Worm (Caenorhabditis elegans): ENCODE measurements around the gene T08B1.4.

DNA sequence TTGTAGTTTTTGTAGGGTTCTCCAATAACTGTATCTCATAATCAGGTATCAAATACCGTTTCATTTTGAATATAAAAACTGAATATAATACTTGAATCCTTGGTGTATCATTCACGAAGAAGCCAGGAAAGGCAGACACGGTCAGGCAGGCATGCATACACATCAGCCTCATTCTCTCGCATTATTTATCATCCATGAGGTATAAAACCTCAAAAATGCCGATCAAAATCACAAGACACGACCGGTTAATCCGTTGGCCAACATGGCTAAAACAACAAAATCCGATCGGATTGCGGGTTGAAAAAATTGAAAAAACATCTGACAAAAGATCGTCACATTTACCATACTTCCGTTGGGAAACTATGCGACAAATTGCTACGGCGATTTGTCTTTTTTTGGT, 43.3 kb downstream of the T08B1.4 start, which contains the start of gene F59A7.5:
- TF ChIP-seq F13H6.1 (tag; optimal IDR thresholded peaks at IDR 0.05) (no peak), elt-3 (tag; optimal IDR thresholded peaks at IDR 0.05) (no peak), nhr-11 (tag; optimal IDR thresholded peaks at IDR 0.05) (no peak), mab-5 (tag; optimal IDR thresholded peaks at IDR 0.05) (no peak), aly-2 (tag; optimal IDR thresholded peaks at IDR 0.05) (no peak), nhr-12 (tag; optimal IDR thresholded peaks at IDR 0.05) (no peak)

Data from whole organism, L2 larva.